Fruit fly (Drosophila melanogaster) whole organism, prepupa: ENCODE results near the gene sens-2.

Source experiments
- Blimp-1 ChIP-seq: fragments of 200-800 bp; sonication (Bioruptor generic); optimal IDR thresholded peaks from 3 replicates; lab custom pipeline; 2017; ENCODE audit warnings: missing biosample characterization, missing genetic modification characterization, mild to moderate bottlenecking, moderate library complexity, missing genetic modification reagents
- CG10669 ChIP-seq: fragments of 200-800 bp; sonication (Bioruptor generic); optimal IDR thresholded peaks from 3 replicates; lab custom pipeline; 2018; ENCODE audit warnings: missing biosample characterization, mild to moderate bottlenecking, missing genetic modification characterization, moderate library complexity
- CG11294 ChIP-seq: fragments of 200-800 bp; sonication (Bioruptor generic); IDR thresholded peaks from 2 replicates; pipeline ENCODE4 v1.3.6; 2022; ENCODE audit warnings: missing biosample characterization, missing genetic modification characterization
- CG11762 ChIP-seq: fragments of 200-800 bp; sonication (Bioruptor generic); optimal IDR thresholded peaks from 3 replicates; lab custom pipeline; 2016; ENCODE audit warnings: missing biosample characterization, missing genetic modification characterization; ENCODE audit not compliant: insufficient read depth
- CG11902 ChIP-seq: fragments of 200-800 bp; sonication (Bioruptor generic); optimal IDR thresholded peaks from 3 replicates; lab custom pipeline; 2016; ENCODE audit warnings: missing biosample characterization, missing genetic modification characterization
- CG15336 ChIP-seq: fragments of 200-800 bp; sonication (Bioruptor generic); IDR thresholded peaks from 2 replicates; pipeline ENCODE4 v1.3.6; 2022; ENCODE audit warnings: missing biosample characterization, missing genetic modification characterization
- CG1621 ChIP-seq: fragments of 200-800 bp; sonication (Bioruptor generic); optimal IDR thresholded peaks from 3 replicates; lab custom pipeline; 2018; ENCODE audit warnings: missing biosample characterization, mild to moderate bottlenecking, missing genetic modification characterization
- CG16779 ChIP-seq: fragments of 200-800 bp; sonication (Bioruptor generic); optimal IDR thresholded peaks from 3 replicates; lab custom pipeline; 2017; ENCODE audit warnings: missing biosample characterization, mild to moderate bottlenecking, missing genetic modification characterization
- CG3032 ChIP-seq: fragments of 200-800 bp; optimal IDR thresholded peaks from 2 replicates; lab custom pipeline; 2019; ENCODE audit warnings: missing biosample characterization, mild to moderate bottlenecking, missing genetic modification characterization, moderate library complexity
- CG32006 ChIP-seq: fragments of 200-800 bp; sonication (Bioruptor generic); optimal IDR thresholded peaks from 3 replicates; lab custom pipeline; 2017; ENCODE audit warnings: missing biosample characterization, mild to moderate bottlenecking, missing genetic modification characterization
- CG34406 ChIP-seq: fragments of 200-800 bp; sonication (Bioruptor generic); optimal IDR thresholded peaks from 3 replicates; lab custom pipeline; 2016; ENCODE audit warnings: missing biosample characterization, missing genetic modification characterization
- CG6163 ChIP-seq: fragments of 200-800 bp; sonication (Bioruptor generic); IDR thresholded peaks from 3 replicates; pipeline ENCODE4 v1.3.6; 2022; ENCODE audit warnings: missing biosample characterization, missing genetic modification characterization
- CG6792 ChIP-seq: fragments of 200-800 bp; sonication (Bioruptor generic); optimal IDR thresholded peaks from 3 replicates; lab custom pipeline; 2016; ENCODE audit warnings: missing biosample characterization, missing genetic modification characterization
- CG6854 ChIP-seq: fragments of 200-800 bp; sonication (Bioruptor generic); optimal IDR thresholded peaks from 2 replicates; lab custom pipeline; 2017; ENCODE audit warnings: missing biosample characterization, mild to moderate bottlenecking, missing genetic modification characterization
- CG7368 ChIP-seq: fragments of 200-800 bp; sonication (Bioruptor generic); optimal IDR thresholded peaks from 3 replicates; lab custom pipeline; 2016; ENCODE audit warnings: missing biosample characterization, missing genetic modification characterization
- CG9139 ChIP-seq: fragments of 200-800 bp; sonication (Bioruptor generic); optimal IDR thresholded peaks from 3 replicates; lab custom pipeline; 2017; ENCODE audit warnings: missing biosample characterization, mild to moderate bottlenecking, missing genetic modification characterization
- Eip75B ChIP-seq: fragments of 200-800 bp; sonication (Bioruptor generic); optimal IDR thresholded peaks from 3 replicates; lab custom pipeline; 2016; ENCODE audit warnings: missing biosample characterization, missing genetic modification characterization
- Eip78C ChIP-seq: fragments of 200-800 bp; sonication (Bioruptor generic); peaks from one replicate; lab custom pipeline; 2016; ENCODE audit warnings: missing biosample characterization, missing genetic modification characterization
- Eip93F ChIP-seq: fragments of 200-800 bp; sonication (Bioruptor generic); optimal IDR thresholded peaks from 2 replicates; lab custom pipeline; 2016; ENCODE audit warnings: missing biosample characterization, mild to moderate bottlenecking, missing genetic modification characterization
- Ets21C ChIP-seq: fragments of 200-800 bp; sonication (Bioruptor generic); optimal IDR thresholded peaks from 3 replicates; lab custom pipeline; 2016; ENCODE audit warnings: missing biosample characterization, missing genetic modification characterization
- Gug ChIP-seq: fragments of 200-800 bp; sonication (Bioruptor generic); IDR thresholded peaks from 2 replicates; pipeline ENCODE4 v1.3.6; 2022; ENCODE audit warnings: missing biosample characterization, missing genetic modification characterization
- Hr38 ChIP-seq: sonication (Bioruptor generic); optimal IDR thresholded peaks from 2 replicates; lab custom pipeline; 2016; ENCODE audit warnings: missing biosample characterization, missing genetic modification characterization
- Hr4 ChIP-seq: fragments of 200-800 bp; sonication (Bioruptor generic); optimal IDR thresholded peaks from 3 replicates; lab custom pipeline; 2016; ENCODE audit warnings: missing biosample characterization, missing genetic modification characterization
- Lpt ChIP-seq: fragments of 200-800 bp; sonication (Bioruptor generic); optimal IDR thresholded peaks from 3 replicates; lab custom pipeline; 2016; ENCODE audit warnings: missing biosample characterization, missing genetic modification characterization
- Smox ChIP-seq: fragments of 200-800 bp; sonication (Bioruptor generic); optimal IDR thresholded peaks from 3 replicates; lab custom pipeline; 2016; ENCODE audit warnings: missing biosample characterization, missing genetic modification characterization
- Sox102F ChIP-seq: fragments of 200-800 bp; sonication (Bioruptor generic); optimal IDR thresholded peaks from 2 replicates; lab custom pipeline; 2016; ENCODE audit warnings: missing biosample characterization, mild to moderate bottlenecking, missing genetic modification characterization
- Sox14 ChIP-seq: fragments of 200-800 bp; sonication (Bioruptor generic); optimal IDR thresholded peaks from 3 replicates; lab custom pipeline; 2016; ENCODE audit warnings: missing biosample characterization, missing genetic modification characterization
- Sox15 ChIP-seq: fragments of 200-800 bp; sonication (Bioruptor generic); optimal IDR thresholded peaks from 3 replicates; lab custom pipeline; 2016; ENCODE audit warnings: missing biosample characterization, missing genetic modification characterization
- achi ChIP-seq: fragments of 200-800 bp; sonication (Bioruptor generic); optimal IDR thresholded peaks from 3 replicates; lab custom pipeline; 2016; ENCODE audit warnings: missing biosample characterization, missing genetic modification characterization
- acj6 ChIP-seq: fragments of 200-800 bp; sonication (Bioruptor generic); optimal IDR thresholded peaks from 3 replicates; lab custom pipeline; 2016; ENCODE audit warnings: missing biosample characterization, missing genetic modification characterization
- dac ChIP-seq: fragments of 200-800 bp; sonication (Bioruptor generic); optimal IDR thresholded peaks from 2 replicates; lab custom pipeline; 2017; ENCODE audit warnings: missing biosample characterization, mild to moderate bottlenecking, missing genetic modification characterization
- dsx ChIP-seq: fragments of 200-800 bp; optimal IDR thresholded peaks from 3 replicates; lab custom pipeline; 2019; ENCODE audit warnings: missing biosample characterization, mild to moderate bottlenecking, missing genetic modification characterization, moderate library complexity; ENCODE audit not compliant: poor library complexity, severe bottlenecking
- esn ChIP-seq: fragments of 200-800 bp; sonication (Bioruptor generic); optimal IDR thresholded peaks from 2 replicates; lab custom pipeline; 2016; ENCODE audit warnings: missing biosample characterization, mild to moderate bottlenecking, missing genetic modification characterization, moderate library complexity
- fd59A ChIP-seq: fragments of 200-800 bp; sonication (Bioruptor generic); optimal IDR thresholded peaks from 2 replicates; lab custom pipeline; 2017; ENCODE audit warnings: missing biosample characterization, mild to moderate bottlenecking, missing genetic modification characterization, missing genetic modification reagents
- salr ChIP-seq, 2 experiments: fragments of 200-800 bp; sonication (Bioruptor generic); optimal IDR thresholded peaks; 3 replicates each; lab custom pipeline; 2016 to 2018; ENCODE audit warnings: missing biosample characterization in 2 of 2, missing genetic modification characterization in 2 of 2, mild to moderate bottlenecking in 1 of 2
- spab ChIP-seq: fragments of 200-800 bp; sonication (Bioruptor generic); optimal IDR thresholded peaks from 2 replicates; lab custom pipeline; 2017; ENCODE audit warnings: missing biosample characterization, mild to moderate bottlenecking, missing genetic modification characterization, missing genetic modification reagents
- svp ChIP-seq: fragments of 200-800 bp; sonication (Bioruptor generic); peaks from one replicate; lab custom pipeline; 2016; ENCODE audit warnings: missing biosample characterization, missing genetic modification characterization
- topi ChIP-seq: fragments of 200-800 bp; sonication (Bioruptor generic); optimal IDR thresholded peaks from 3 replicates; lab custom pipeline; 2016; ENCODE audit warnings: missing biosample characterization, missing genetic modification characterization
- vri ChIP-seq: fragments of 200-800 bp; sonication (Bioruptor generic); optimal IDR thresholded peaks from 3 replicates; lab custom pipeline; 2016; ENCODE audit warnings: missing biosample characterization, mild to moderate bottlenecking, missing genetic modification characterization

Gene sens-2

dm6 chr2L:6821631-6822030, at the start of gene sens-2:
sens-2 (plus strand) TSS chr2L:6821934.
- TF ChIP-seq Lpt (GFP tag; lab: Kevin White, UChicago) (no peak), vri (GFP tag; lab: Kevin White, UChicago) (no peak), CG32006 (GFP tag; lab: Kevin White, UChicago) (no peak), CG7368 (GFP tag; lab: Kevin White, UChicago) (peak; percentile 1), Sox14 (GFP tag; lab: Kevin White, UChicago) (no peak), Smox (no peak), CG6163 (GFP tag; lab: Robert Waterston, UW) (peak; percentile 37; the same call in 2 of the 3 replicates), CG34406 (peak; percentile 20), CG10669 (GFP tag; lab: Kevin White, UChicago) (no peak)

- TF ChIP-seq CG6854 (GFP tag; lab: Kevin White, UChicago): no peak
- no peak for TF ChIP-seq salr (GFP tag; optimal IDR thresholded peaks at IDR 0.05; lab: Kevin White, UChicago)
- no peak for TF ChIP-seq Sox102F (GFP tag; lab: Kevin White, UChicago)
- TF ChIP-seq CG11294 (GFP tag; lab: Robert Waterston, UW): no peak
- TF ChIP-seq CG34406: no peak
- TF ChIP-seq CG3032 (tag; lab: Kevin White, UChicago): no peak
- TF ChIP-seq Ets21C (GFP tag; lab: Kevin White, UChicago): no peak
- no peak for TF ChIP-seq Eip93F
- no peak for TF ChIP-seq svp (GFP tag; lab: Kevin White, UChicago)
- TF ChIP-seq CG11902: no peak
- no peak for TF ChIP-seq Hr4 (GFP tag; lab: Kevin White, UChicago)
- TF ChIP-seq CG16779: no peak
- no peak for TF ChIP-seq CG6163 (GFP tag; lab: Robert Waterston, UW)
- TF ChIP-seq CG9139: no peak
These were observed 49.1 kb upstream of the sens-2 start, which contains the start of gene LUBEL for dm6 chr2L:6772655-6773054. LUBEL (minus strand) TSS chr2L:6772755.

- TF ChIP-seq Gug (no peak), vri (GFP tag; lab: Kevin White, UChicago) (no peak), CG6854 (GFP tag; lab: Kevin White, UChicago) (no peak), topi (GFP tag; lab: Kevin White, UChicago) (no peak), CG10669 (GFP tag; lab: Kevin White, UChicago) (no peak), Eip75B (GFP tag; lab: Kevin White, UChicago) (no peak), CG32006 (GFP tag; lab: Kevin White, UChicago) (no peak), Eip78C (GFP tag; lab: Kevin White, UChicago) (no peak), CG11294 (GFP tag; lab: Robert Waterston, UW) (no peak), Smox (no peak), CG34406 (no peak), CG1621 (tag; lab: Kevin White, UChicago) (no peak), dac (no peak), CG6792 (GFP tag; lab: Kevin White, UChicago) (no peak), CG15336 (GFP tag; lab: Robert Waterston, UW) (no peak), fd59A (GFP tag; lab: Kevin White, UChicago) (no peak), acj6 (GFP tag; lab: Kevin White, UChicago) (no peak), esn (GFP tag; lab: Kevin White, UChicago) (no peak)
These were observed 48.1 kb upstream of the sens-2 start, which contains the start of gene CG17378 for dm6 chr2L:6773645-6774044. CG17378 (plus strand) TSS chr2L:6774041.

dm6 chr2L:6774853-6775252, 46.9 kb upstream of the sens-2 start:
- TF ChIP-seq CG11762 (GFP tag; lab: Kevin White, UChicago) (no peak), Blimp-1 (no peak), svp (GFP tag; lab: Kevin White, UChicago) (peak; percentile 55), CG10669 (GFP tag; lab: Kevin White, UChicago) (peak; percentile 3), CG1621 (tag; lab: Kevin White, UChicago) (no peak), CG16779 (no peak), Hr38 (no peak), Eip78C (GFP tag; lab: Kevin White, UChicago) (no peak), CG15336 (GFP tag; lab: Robert Waterston, UW) (no peak), dsx (GFP tag; lab: Kevin White, UChicago) (no peak), achi (GFP tag; lab: Kevin White, UChicago) (no peak), Sox15 (no peak), Sox102F (GFP tag; lab: Kevin White, UChicago) (no peak), spab (GFP tag; lab: Kevin White, UChicago) (no peak), topi (GFP tag; lab: Kevin White, UChicago) (no peak), Lpt (GFP tag; lab: Kevin White, UChicago) (no peak)
